Worm (Caenorhabditis elegans): ENCODE measurements around the gene Y43F8B.2.

The Y43F8B.2 gene

ce11 chrV:19531034-19531433, 1.9 kb downstream of the Y43F8B.2 start:
- peak in 1 of 2 experiments; percentile 20 for TF ChIP-seq hif-1 (tag; optimal IDR thresholded peaks at IDR 0.05)
- no peak for TF ChIP-seq zip-11 (GFP tag; IDR thresholded peaks at IDR 0.05)

- TF ChIP-seq Y5F2A.4 (GFP tag; optimal IDR thresholded peaks at IDR 0.05) (no peak), ztf-7 (tag; optimal IDR thresholded peaks at IDR 0.05) (peak; percentile 54), lim-7 (GFP tag; IDR thresholded peaks at IDR 0.05) (no peak), ztf-11 (tag; optimal IDR thresholded peaks at IDR 0.05) (no peak), F26F4.8 (GFP tag; conservative IDR thresholded peaks at IDR 0.05) (no peak), ceh-32 (tag; optimal IDR thresholded peaks at IDR 0.05; ENCODE audit: poor library complexity) (no peak), nhr-76 (tag; optimal IDR thresholded peaks at IDR 0.05) (no peak), nhr-42 (GFP tag; IDR thresholded peaks at IDR 0.05) (peak; percentile 82), attf-4 (tag; optimal IDR thresholded peaks at IDR 0.05) (no peak), snpc-1.2 (GFP tag; IDR thresholded peaks at IDR 0.05) (no peak), F49E8.2 (tag; optimal IDR thresholded peaks at IDR 0.05; ENCODE audit: borderline replicate concordance) (no peak), ceh-28 (tag; optimal IDR thresholded peaks at IDR 0.05) (no peak), hlh-11 (tag; optimal IDR thresholded peaks at IDR 0.05) (peak; percentile 98), unc-62 (GFP tag; optimal IDR thresholded peaks at IDR 0.05 in 1 of 2) (peak in 1 of 2 experiments; percentile 100), unc-62 (tag; optimal IDR thresholded peaks at IDR 0.05) (peak; percentile 83), mes-2 (tag; optimal IDR thresholded peaks at IDR 0.05; ENCODE audit: poor library complexity, severe bottlenecking) (peak; percentile 63), ama-1 (optimal IDR thresholded peaks at IDR 0.05) (peak; percentile 26), mep-1 (tag; optimal IDR thresholded peaks at IDR 0.05) (peak; percentile 94), spr-1 (tag; optimal IDR thresholded peaks at IDR 0.05) (peak; percentile 75), nhr-77 (tag; optimal IDR thresholded peaks at IDR 0.05) (peak; percentile 90), D1046.2 (GFP tag; IDR thresholded peaks at IDR 0.05) (peak; percentile 37; the same call in 1 of the 2 replicates), lin-38 (GFP tag; IDR thresholded peaks at IDR 0.05) (no peak; the same call in 1 of the 2 replicates), daf-8 (GFP tag; IDR thresholded peaks at IDR 0.05) (no peak), ceh-62 (tag; optimal IDR thresholded peaks at IDR 0.05) (no peak), aly-2 (tag; optimal IDR thresholded peaks at IDR 0.05) (no peak), unc-130 (GFP tag; optimal IDR thresholded peaks at IDR 0.05) (no peak), egl-43 (GFP tag; IDR thresholded peaks at IDR 0.05) (no peak), daf-16 (GFP tag; optimal IDR thresholded peaks at IDR 0.05) (peak; percentile 24 to 82), daf-16 (tag; optimal IDR thresholded peaks at IDR 0.05) (peak; percentile 84), lin-13 (GFP tag; optimal IDR thresholded peaks at IDR 0.05) (peak; percentile 58), zip-11 (GFP tag; IDR thresholded peaks at IDR 0.05) (no peak), nhr-237 (tag; optimal IDR thresholded peaks at IDR 0.05) (no peak), ctbp-1 (GFP tag; IDR thresholded peaks at IDR 0.05) (0 out of 2 replicates have a peak, but pooled peaks have one; percentile 54), hif-1 (tag; optimal IDR thresholded peaks at IDR 0.05) (peak; percentile 3 to 89), set-16 (GFP tag; IDR thresholded peaks at IDR 0.05) (peak; percentile 60), zfp-2 (tag; optimal IDR thresholded peaks at IDR 0.05) (peak; percentile 20), snpc-4 (tag; optimal IDR thresholded peaks at IDR 0.05) (no peak), gei-8 (GFP tag; optimal IDR thresholded peaks at IDR 0.05) (peak; percentile 97), nhr-28 (tag; optimal IDR thresholded peaks at IDR 0.05) (peak; percentile 94), skn-1 (tag; optimal IDR thresholded peaks at IDR 0.05) (no peak), nhr-25 (tag; optimal IDR thresholded peaks at IDR 0.05; ENCODE audit: borderline replicate concordance, insufficient read depth) (peak; percentile 95), egl-27 (tag; optimal IDR thresholded peaks at IDR 0.05) (peak; percentile 60), tra-1 (GFP tag; IDR thresholded peaks at IDR 0.05) (peak; percentile 93), daf-12 (tag; optimal IDR thresholded peaks at IDR 0.05) (no peak), lin-39 (tag; optimal IDR thresholded peaks at IDR 0.05) (no peak), zfp-3 (GFP tag; conservative IDR thresholded peaks at IDR 0.05) (no peak), daf-19 (GFP tag; conservative IDR thresholded peaks at IDR 0.05) (peak; percentile 74; the same call in 1 of the 2 replicates), nhr-10 (tag; optimal IDR thresholded peaks at IDR 0.05) (peak; percentile 47), lir-3 (tag; optimal IDR thresholded peaks at IDR 0.05) (no peak), spr-3 (GFP tag; optimal IDR thresholded peaks at IDR 0.05) (no peak)
Observed at ce11 chrV:19529168-19529567, 3.7 kb downstream of the Y43F8B.2 start.
